Fruit fly (Drosophila melanogaster) whole organism, pupa: ENCODE measurements around the gene Usp5.

Experiments
- CG10348 ChIP-seq: fragments of 200-800 bp; sonication (Bioruptor generic); IDR thresholded peaks from 2 replicates; pipeline ENCODE4 v1.3.6; 2022; ENCODE audit warnings: missing biosample characterization, missing genetic modification characterization
- CG12605 ChIP-seq: fragments of 200-800 bp; sonication (Bioruptor generic); IDR thresholded peaks from 2 replicates; pipeline ENCODE4 v1.3.6; 2022; ENCODE audit warnings: missing biosample characterization, missing genetic modification characterization
- CG17806 ChIP-seq: fragments of 200-800 bp; sonication (Bioruptor generic); optimal IDR thresholded peaks from 2 replicates; lab custom pipeline; 2018; ENCODE audit warnings: missing biosample characterization, mild to moderate bottlenecking, missing genetic modification characterization, moderate library complexity
- CG32121 ChIP-seq: fragments of 200-800 bp; sonication (Bioruptor generic); IDR thresholded peaks from 2 replicates; pipeline ENCODE4 v1.3.6; 2022; ENCODE audit warnings: missing biosample characterization, missing genetic modification characterization
- CG8159 ChIP-seq: fragments of 200-800 bp; sonication (Bioruptor generic); optimal IDR thresholded peaks from 3 replicates; lab custom pipeline; 2018; ENCODE audit warnings: missing biosample characterization, mild to moderate bottlenecking, missing genetic modification characterization, moderate library complexity
- CG8301 ChIP-seq: fragments of 200-800 bp; sonication (Bioruptor generic); optimal IDR thresholded peaks from 2 replicates; lab custom pipeline; 2018; ENCODE audit warnings: missing biosample characterization, mild to moderate bottlenecking, missing genetic modification characterization
- D1 ChIP-seq: fragments of 200-800 bp; sonication (Bioruptor generic); optimal IDR thresholded peaks from 2 replicates; lab custom pipeline; 2018; ENCODE audit warnings: missing biosample characterization, mild to moderate bottlenecking, missing genetic modification characterization, moderate library complexity
- EcR ChIP-seq: fragments of 200-800 bp; sonication (Bioruptor generic); optimal IDR thresholded peaks from 3 replicates; lab custom pipeline; 2019; ENCODE audit warnings: missing biosample characterization, missing genetic modification characterization, mild to moderate bottlenecking, moderate library complexity, missing genetic modification reagents
- Ets98B ChIP-seq: fragments of 200-800 bp; sonication (Bioruptor generic); IDR thresholded peaks from 2 replicates; pipeline ENCODE4 v1.3.6; 2022; ENCODE audit warnings: missing biosample characterization, missing genetic modification characterization
- Pif1B ChIP-seq: fragments of 200-800 bp; sonication (Bioruptor generic); optimal IDR thresholded peaks from 3 replicates; lab custom pipeline; 2016; ENCODE audit warnings: missing biosample characterization, missing genetic modification characterization
- Snoo ChIP-seq: fragments of 200-800 bp; sonication (Bioruptor generic); optimal IDR thresholded peaks from 3 replicates; lab custom pipeline; 2017; ENCODE audit warnings: missing biosample characterization, mild to moderate bottlenecking, missing genetic modification characterization, inconsistent platforms

DNA sequence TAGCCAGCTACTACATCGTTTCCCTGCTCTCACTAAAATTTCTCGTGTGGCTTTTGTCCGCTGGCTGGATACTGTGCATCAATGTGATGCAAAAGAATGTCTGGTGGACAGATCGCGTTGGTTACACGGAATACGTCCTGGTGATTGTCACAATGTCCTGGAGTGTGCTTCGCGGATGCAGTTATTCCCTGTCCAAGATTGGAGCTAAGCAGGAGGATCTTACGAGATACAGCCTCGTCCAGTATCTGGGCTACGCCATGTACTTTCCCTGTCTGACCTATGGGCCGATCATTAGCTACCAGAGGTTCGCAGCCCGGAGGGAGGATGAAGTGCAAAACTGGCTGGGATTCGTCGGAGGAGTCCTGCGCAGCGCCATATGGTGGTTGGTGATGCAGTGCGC is 14.4 kb upstream of the Usp5 start:
- no peak for TF ChIP-seq Ets98B (GFP tag; lab: Robert Waterston, UW)
- no peak for TF ChIP-seq Pif1B (GFP tag; lab: Kevin White, UChicago)
- no peak for TF ChIP-seq CG17806 (tag; lab: Kevin White, UChicago)
- no peak for TF ChIP-seq CG8301
- TF ChIP-seq CG10348 (GFP tag; lab: Robert Waterston, UW), result no peak
- no peak for TF ChIP-seq D1 (tag; lab: Kevin White, UChicago)
- no peak for TF ChIP-seq CG8159
- no peak for TF ChIP-seq CG12605 (GFP tag; lab: Robert Waterston, UW)
- no peak for TF ChIP-seq EcR (GFP tag; lab: Kevin White, UChicago)
- TF ChIP-seq CG32121 (GFP tag; lab: Robert Waterston, UW), result no peak
- no peak for TF ChIP-seq Snoo (tag; lab: Kevin White, UChicago)
